Worm (Caenorhabditis elegans): ENCODE data around the gene mig-22.

- TF ChIP-seq aly-1 (tag; optimal IDR thresholded peaks at IDR 0.05) (no peak), ets-7 (tag; optimal IDR thresholded peaks at IDR 0.05) (no peak), ama-1 (optimal IDR thresholded peaks at IDR 0.05) (no peak), ceh-13 (GFP tag; optimal IDR thresholded peaks at IDR 0.05) (no peak)
These were observed 5.4 kb upstream of the mig-22 start for ce11 chrIII:8772428-8773027.
